Fruit fly (Drosophila melanogaster): ENCODE measurements around the gene CG1571.

The CG1571 gene

dm6 chrX:8113386-8114279, 38.0 kb downstream of the CG1571 start:
- TF ChIP-seq noc (tag; optimal IDR thresholded peaks at IDR 0.05): peak; percentile 93

- peak; percentile 77 for TF ChIP-seq noc (tag; optimal IDR thresholded peaks at IDR 0.05)
Observed at dm6 chrX:8114476-8115342, 39.0 kb downstream of the CG1571 start.

dm6 chrX:8115343-8115676, 39.6 kb downstream of the CG1571 start:
- no peak for TF ChIP-seq noc (tag; optimal IDR thresholded peaks at IDR 0.05)

dm6 chrX:8115717-8116311, 40.1 kb downstream of the CG1571 start, which contains the start of gene Gclc:
Gene Gclc (minus strand): TSS chrX:8116147.
- TF ChIP-seq noc (tag; optimal IDR thresholded peaks at IDR 0.05): peak; percentile 17

dm6 chrX:8116813-8117212, 41.1 kb downstream of the CG1571 start, which contains the start of gene CG1575:
Gene CG1575 (plus strand): TSS chrX:8117012.
- no peak for TF ChIP-seq noc (tag; optimal IDR thresholded peaks at IDR 0.05)

dm6 chrX:8120939-8121338, 45.3 kb downstream of the CG1571 start, which contains the start of gene CG2260:
Gene CG2260 (minus strand): TSS chrX:8121147.
- TF ChIP-seq noc (tag; optimal IDR thresholded peaks at IDR 0.05): no peak

- no peak for TF ChIP-seq noc (tag; optimal IDR thresholded peaks at IDR 0.05)
Observed at dm6 chrX:8122834-8123233, 47.2 kb downstream of the CG1571 start.

- TF ChIP-seq noc (tag; optimal IDR thresholded peaks at IDR 0.05): no peak
Observed at dm6 chrX:8125224-8125649, 49.6 kb downstream of the CG1571 start.

- TF ChIP-seq noc (tag; optimal IDR thresholded peaks at IDR 0.05): no peak
Observed at dm6 chrX:8126149-8126548, 50.5 kb downstream of the CG1571 start.

All from whole organism, larva.